Fruit fly (Drosophila melanogaster) Kc167 (cell line): ENCODE results near the gene CG6324.

ENCODE experiments used
- Myc ChIP-seq: fragments of >200 bp; optimal IDR thresholded peaks from 2 replicates; lab custom pipeline; 2017; ENCODE audit warnings: missing external identifiers
- insv ChIP-seq: fragments of >200 bp; optimal IDR thresholded peaks from 3 replicates; lab custom pipeline; 2018; ENCODE audit warnings: missing external identifiers
- psq ChIP-seq: fragments of >200 bp; optimal IDR thresholded peaks from 2 replicates; lab custom pipeline; 2017; ENCODE audit warnings: missing external identifiers

dm6 chrX:15496651-15497409, 20.9 kb downstream of the CG6324 start:
- TF ChIP-seq insv (lab: Kevin White, UChicago) (no peak), psq (lab: Kevin White, UChicago) (no peak), Myc (lab: Kevin White, UChicago) (no peak)
